Worm (Caenorhabditis elegans): Measurements from ENCODE around the gene K07C11.8.

DNA sequence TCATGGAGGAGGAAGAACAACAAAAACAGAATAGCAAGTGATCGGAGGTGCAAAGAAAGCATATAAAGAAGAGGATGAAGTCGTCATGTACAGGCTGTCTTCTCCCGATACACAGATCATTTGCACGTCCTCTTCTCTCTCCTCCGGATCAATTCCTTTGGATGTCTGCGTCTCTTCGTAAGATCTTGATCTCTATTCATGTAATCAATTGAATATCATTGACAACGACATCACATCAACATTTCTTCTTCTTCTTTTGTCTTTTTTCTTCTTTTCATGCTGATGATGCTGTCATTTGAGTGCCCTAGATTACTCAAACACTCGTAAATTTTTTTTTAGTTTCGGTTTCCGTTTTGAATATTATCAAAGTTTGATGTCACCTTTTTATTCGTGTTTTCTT is 20.6 kb upstream of the K07C11.8 start, which contains the start of gene rol-3:
- TF ChIP-seq dao-5 (tag; optimal IDR thresholded peaks at IDR 0.05): no peak
- no peak for TF ChIP-seq W03F9.2 (tag; optimal IDR thresholded peaks at IDR 0.05)
- TF ChIP-seq him-1 (tag; optimal IDR thresholded peaks at IDR 0.05): no peak

Measured in whole organism, L4/young adult.